Worm (Caenorhabditis elegans) whole organism, mixed stage, embryonic: Measurements from ENCODE around the gene F20D6.15.

Experiments
- bed-3 ChIP-seq: fragments of 200-800 bp; sonication (Bioruptor generic); optimal IDR thresholded peaks from 3 replicates; lab custom pipeline; 2018; ENCODE audit warnings: mild to moderate bottlenecking, missing genetic modification characterization, moderate library complexity, missing compliant biosample characterization
- blmp-1 ChIP-seq: fragments of 150-350 bp; optimal IDR thresholded peaks from 2 replicates; lab custom pipeline; 2014; ENCODE audit warnings: missing biosample characterization, missing genetic modification characterization
- ces-1 ChIP-seq: fragments of 150-350 bp; optimal IDR thresholded peaks from 2 replicates; lab custom pipeline; 2014; ENCODE audit warnings: missing biosample characterization, missing genetic modification reagents, missing genetic modification characterization
- elt-1 ChIP-seq: sonication (generic microtip); optimal IDR thresholded peaks from 2 replicates; lab custom pipeline; 2017; ENCODE audit warnings: missing genetic modification characterization, mild to moderate bottlenecking, missing compliant biosample characterization, antibody characterized with exemption, moderate library complexity, borderline replicate concordance; ENCODE audit not compliant: insufficient read depth
- lin-13 ChIP-seq: fragments of 150-350 bp; optimal IDR thresholded peaks from 2 replicates; lab custom pipeline; 2014; ENCODE audit warnings: missing biosample characterization, missing genetic modification characterization
- mls-2 ChIP-seq: sonication (generic microtip); optimal IDR thresholded peaks from 2 replicates; lab custom pipeline; 2016; ENCODE audit warnings: mild to moderate bottlenecking, missing genetic modification characterization, moderate library complexity, missing compliant biosample characterization
- nhr-12 ChIP-seq: fragments of 150-350 bp; optimal IDR thresholded peaks from 2 replicates; lab custom pipeline; 2014; ENCODE audit warnings: missing biosample characterization, missing genetic modification characterization
- nhr-237 ChIP-seq: fragments of 150-350 bp; optimal IDR thresholded peaks from 2 replicates; lab custom pipeline; 2014; ENCODE audit warnings: missing biosample characterization, missing genetic modification characterization
- nhr-76 ChIP-seq: sonication (generic microtip); optimal IDR thresholded peaks from 2 replicates; lab custom pipeline; 2017; ENCODE audit warnings: missing biosample characterization, missing genetic modification characterization
- pha-4 ChIP-seq: fragments of 150-350 bp; optimal IDR thresholded peaks from 2 replicates; lab custom pipeline; 2018; ENCODE audit warnings: missing biosample characterization, missing genetic modification reagents, missing genetic modification characterization
- snpc-4 ChIP-seq: fragments of 150-350 bp; optimal IDR thresholded peaks from 2 replicates; lab custom pipeline; 2014; ENCODE audit warnings: missing biosample characterization, missing genetic modification characterization
- ztf-11 ChIP-seq: fragments of 150-350 bp; optimal IDR thresholded peaks from 2 replicates; lab custom pipeline; 2014; ENCODE audit warnings: missing biosample characterization, missing genetic modification characterization

ce11 chrV:8215158-8215557 is 26.9 kb upstream of the F20D6.15 start:
- TF ChIP-seq nhr-12 (tag; lab: Kevin White, UChicago) (no peak), pha-4 (no peak), blmp-1 (tag; lab: Kevin White, UChicago) (no peak), nhr-237 (tag; lab: Kevin White, UChicago) (no peak), elt-1 (tag; lab: Kevin White, UChicago) (no peak), ztf-11 (no peak), ces-1 (GFP tag; lab: Kevin White, UChicago) (no peak), mls-2 (tag; lab: Kevin White, UChicago) (no peak), bed-3 (GFP tag; lab: Kevin White, UChicago) (no peak), lin-13 (tag; lab: Kevin White, UChicago) (no peak), nhr-76 (tag; lab: Kevin White, UChicago) (no peak), snpc-4 (no peak)
